In the genomic region with DNA sequence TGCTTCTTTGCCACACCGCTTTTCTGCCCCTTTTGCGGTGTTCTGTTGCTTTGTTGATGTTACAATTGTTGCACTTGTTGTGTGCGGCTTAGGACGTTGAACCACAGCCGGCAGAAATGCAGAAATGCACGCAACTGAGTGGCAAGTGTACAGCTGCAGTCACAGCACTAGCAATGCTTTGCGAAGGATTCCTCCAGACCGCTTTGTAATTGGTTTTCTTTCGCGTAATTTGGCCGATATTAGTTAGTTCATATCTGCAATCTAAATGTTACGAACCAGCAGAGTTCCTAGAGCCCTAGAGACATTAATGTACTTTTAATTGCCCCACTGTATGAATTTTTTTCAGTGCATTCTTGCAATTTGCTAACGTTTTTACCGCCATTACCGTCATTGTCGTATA, we compare ENCODE assay signal across 1 fruit fly cellular context.
TF ChIP-seq lines count a peak whose summit lies in the region.

No protein-coding gene starts in this region.

TF ChIP-seq in whole organism, prepupa, 60 proteins besides CTCF, POLR2A, EP300 and RAD21 (continued from another document):
- TF ChIP-seq Hr4 (GFP tag; optimal IDR thresholded peaks at IDR 0.05; lab: Kevin White, UChicago) = peak; percentile 57
- peak; percentile 13 for TF ChIP-seq Ets21C (GFP tag; optimal IDR thresholded peaks at IDR 0.05; lab: Kevin White, UChicago)
- TF ChIP-seq fd59A (GFP tag; optimal IDR thresholded peaks at IDR 0.05; lab: Kevin White, UChicago) = peak; percentile 35
- peak; percentile 62 for TF ChIP-seq CG6163 (GFP tag; IDR thresholded peaks at IDR 0.05; lab: Robert Waterston, UW)
- peak; percentile 8 for TF ChIP-seq lz (GFP tag; optimal IDR thresholded peaks at IDR 0.05; lab: Kevin White, UChicago)
- TF ChIP-seq Hr39 (GFP tag; optimal IDR thresholded peaks at IDR 0.05; lab: Kevin White, UChicago) = peak; percentile 20
- TF ChIP-seq CG10669 (GFP tag; optimal IDR thresholded peaks at IDR 0.05; lab: Kevin White, UChicago) = peak; percentile 70
- no peak for TF ChIP-seq CG6792 (GFP tag; optimal IDR thresholded peaks at IDR 0.05; lab: Kevin White, UChicago)
- TF ChIP-seq CG34406 (GFP tag; optimal IDR thresholded peaks at IDR 0.05; lab: Kevin White, UChicago) = peak; percentile 26
- TF ChIP-seq OdsH (GFP tag; optimal IDR thresholded peaks at IDR 0.05; lab: Kevin White, UChicago) = peak; percentile 62
- peak; percentile 24 for TF ChIP-seq Sox102F (GFP tag; optimal IDR thresholded peaks at IDR 0.05; lab: Kevin White, UChicago)
- TF ChIP-seq vri (GFP tag; optimal IDR thresholded peaks at IDR 0.05; lab: Kevin White, UChicago) = no peak
- TF ChIP-seq Ets96B (tag; optimal IDR thresholded peaks at IDR 0.05; lab: Kevin White, UChicago) = peak; percentile 68
- TF ChIP-seq spab (GFP tag; optimal IDR thresholded peaks at IDR 0.05; lab: Kevin White, UChicago) = peak; percentile 25
- peak; percentile 3 for TF ChIP-seq CG16779 (tag; optimal IDR thresholded peaks at IDR 0.05; lab: Kevin White, UChicago)
- peak; percentile 7 for TF ChIP-seq Smox (GFP tag; optimal IDR thresholded peaks at IDR 0.05; lab: Kevin White, UChicago)
- TF ChIP-seq CG8319 (GFP tag; optimal IDR thresholded peaks at IDR 0.05; lab: Kevin White, UChicago) = no peak
- peak; percentile 79 for TF ChIP-seq svp (GFP tag; lab: Kevin White, UChicago)
- TF ChIP-seq net (GFP tag; optimal IDR thresholded peaks at IDR 0.05; lab: Kevin White, UChicago) = peak; percentile 60
- peak; percentile 34 for TF ChIP-seq CG31627 (GFP tag; optimal IDR thresholded peaks at IDR 0.05; lab: Kevin White, UChicago)
- TF ChIP-seq CG15336 (GFP tag; IDR thresholded peaks at IDR 0.05; lab: Robert Waterston, UW) = peak; percentile 42; the same call in 1 of the 2 replicates
- TF ChIP-seq esn (GFP tag; optimal IDR thresholded peaks at IDR 0.05; lab: Kevin White, UChicago) = peak; percentile 30
- TF ChIP-seq CG6808 (GFP tag; optimal IDR thresholded peaks at IDR 0.05; lab: Kevin White, UChicago) = peak; percentile 54
- peak; percentile 89 for TF ChIP-seq Eip78C (GFP tag; lab: Kevin White, UChicago)
- TF ChIP-seq CG4318 (GFP tag; optimal IDR thresholded peaks at IDR 0.05; lab: Kevin White, UChicago) = peak; percentile 48
- no peak for TF ChIP-seq Lpt (GFP tag; optimal IDR thresholded peaks at IDR 0.05; lab: Kevin White, UChicago)
- peak; percentile 59 for TF ChIP-seq CG10631 (GFP tag; optimal IDR thresholded peaks at IDR 0.05; lab: Kevin White, UChicago)
- no peak for TF ChIP-seq CG1621 (tag; optimal IDR thresholded peaks at IDR 0.05; lab: Kevin White, UChicago)
- peak; percentile 37 for TF ChIP-seq pdm3 (GFP tag; optimal IDR thresholded peaks at IDR 0.05; lab: Kevin White, UChicago)
- no peak for TF ChIP-seq Hr38 (GFP tag; optimal IDR thresholded peaks at IDR 0.05; lab: Kevin White, UChicago)
- TF ChIP-seq cyc (GFP tag; optimal IDR thresholded peaks at IDR 0.05; lab: Kevin White, UChicago) = peak; percentile 31
- no peak for TF ChIP-seq CG11902 (GFP tag; optimal IDR thresholded peaks at IDR 0.05; lab: Kevin White, UChicago)
- no peak for TF ChIP-seq CG6854 (GFP tag; optimal IDR thresholded peaks at IDR 0.05; lab: Kevin White, UChicago)
- peak; percentile 53 for TF ChIP-seq eg (GFP tag; IDR thresholded peaks at IDR 0.05; lab: Robert Waterston, UW)
- TF ChIP-seq topi (GFP tag; optimal IDR thresholded peaks at IDR 0.05; lab: Kevin White, UChicago) = peak; percentile 56
